Fruit fly (Drosophila melanogaster) whole organism, adult: ENCODE measurements around the gene TfIIS.

Source experiments
- CG11617 ChIP-seq: fragments of 200-800 bp; sonication (Bioruptor generic); optimal IDR thresholded peaks from 2 replicates; lab custom pipeline; 2017; ENCODE audit warnings: mild to moderate bottlenecking, missing biosample characterization, missing genetic modification reagents, missing genetic modification characterization
- CG1620 ChIP-seq: fragments of 200-800 bp; sonication (Bioruptor generic); optimal IDR thresholded peaks from 2 replicates; lab custom pipeline; 2016; ENCODE audit warnings: missing biosample characterization, missing genetic modification characterization
- Clk ChIP-seq: fragments of 200-800 bp; sonication (Bioruptor generic); optimal IDR thresholded peaks from 2 replicates; lab custom pipeline; 2017; ENCODE audit warnings: missing biosample characterization, missing genetic modification characterization
- Hr96 ChIP-seq: fragments of 200-800 bp; sonication (Bioruptor generic); optimal IDR thresholded peaks from 2 replicates; lab custom pipeline; 2016; ENCODE audit warnings: missing biosample characterization, missing genetic modification characterization
- cic ChIP-seq: fragments of 200-800 bp; sonication (Bioruptor generic); optimal IDR thresholded peaks from 2 replicates; lab custom pipeline; 2017; ENCODE audit warnings: missing biosample characterization, mild to moderate bottlenecking, missing genetic modification characterization, moderate library complexity
- cnc ChIP-seq, 2 experiments: fragments of >200 bp; optimal IDR thresholded peaks; 2 replicates each; lab custom pipeline; 2017
- kay ChIP-seq: fragments of 200-800 bp; sonication (Bioruptor generic); peaks from one replicate; lab custom pipeline; 2016; ENCODE audit warnings: missing biosample characterization, missing genetic modification characterization, borderline replicate concordance

dm6 chr2L:15059000-15059399, 1.6 kb downstream of the TfIIS start:
- TF ChIP-seq Hr96 (GFP tag; lab: Kevin White, UChicago) (no peak), kay (peak; percentile 74), cnc (optimal IDR thresholded peaks at IDR 0.05; lab: Kevin White, UChicago) (no peak), CG1620 (GFP tag; lab: Kevin White, UChicago) (no peak), CG11617 (no peak), Clk (GFP tag; lab: Kevin White, UChicago) (no peak), cic (GFP tag; lab: Kevin White, UChicago) (no peak)
